Fruit fly (Drosophila melanogaster): Measurements from ENCODE around the gene mad2.

Gene mad2

DNA sequence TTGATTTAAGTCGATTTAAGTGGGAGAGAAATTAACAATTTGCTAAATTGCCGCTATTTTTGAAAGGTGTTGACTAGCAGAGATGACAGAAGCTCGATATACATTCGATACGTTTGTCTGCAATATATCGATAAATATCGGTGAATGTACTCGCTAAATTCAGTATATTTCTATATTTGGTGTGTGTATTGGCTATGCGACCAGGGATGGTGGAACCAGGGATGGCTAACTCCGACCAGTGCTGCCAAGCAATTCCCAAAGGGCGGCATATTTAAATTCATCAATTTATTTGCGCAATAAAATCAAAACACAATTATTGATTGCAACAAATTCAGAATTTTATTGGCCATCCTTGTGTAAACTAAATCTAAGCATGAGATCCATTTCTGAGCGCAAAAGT is at the start of gene mad2:
Gene mad2, minus strand, starts transcription at position 78 of the 400 bp plus-strand sequence.
- TF ChIP-seq noc (tag; optimal IDR thresholded peaks at IDR 0.05) = no peak

- TF ChIP-seq noc (tag; optimal IDR thresholded peaks at IDR 0.05) = no peak
Measured at dm6 chr3L:5859029-5859428, 46.1 kb upstream of the mad2 start.

DNA sequence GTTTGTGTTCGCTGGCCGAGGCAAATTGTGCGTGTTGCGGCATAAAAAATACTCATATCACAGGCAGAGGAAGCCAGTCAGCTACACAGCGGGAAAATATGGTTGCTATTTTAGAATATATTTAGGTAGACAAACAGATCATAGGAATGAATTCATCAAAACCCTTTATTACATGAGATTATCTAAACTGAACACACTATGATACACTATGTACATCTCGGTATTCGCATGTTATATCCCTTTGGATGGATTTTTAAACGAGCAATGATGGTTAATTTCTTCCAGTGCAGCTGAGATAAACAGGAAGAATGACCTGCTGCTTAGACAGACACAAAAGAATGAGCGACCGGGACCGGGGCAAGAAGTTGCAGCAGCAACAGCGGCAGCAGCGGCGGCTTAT is 44.0 kb upstream of the mad2 start:
- TF ChIP-seq noc (tag; optimal IDR thresholded peaks at IDR 0.05) = no peak

DNA sequence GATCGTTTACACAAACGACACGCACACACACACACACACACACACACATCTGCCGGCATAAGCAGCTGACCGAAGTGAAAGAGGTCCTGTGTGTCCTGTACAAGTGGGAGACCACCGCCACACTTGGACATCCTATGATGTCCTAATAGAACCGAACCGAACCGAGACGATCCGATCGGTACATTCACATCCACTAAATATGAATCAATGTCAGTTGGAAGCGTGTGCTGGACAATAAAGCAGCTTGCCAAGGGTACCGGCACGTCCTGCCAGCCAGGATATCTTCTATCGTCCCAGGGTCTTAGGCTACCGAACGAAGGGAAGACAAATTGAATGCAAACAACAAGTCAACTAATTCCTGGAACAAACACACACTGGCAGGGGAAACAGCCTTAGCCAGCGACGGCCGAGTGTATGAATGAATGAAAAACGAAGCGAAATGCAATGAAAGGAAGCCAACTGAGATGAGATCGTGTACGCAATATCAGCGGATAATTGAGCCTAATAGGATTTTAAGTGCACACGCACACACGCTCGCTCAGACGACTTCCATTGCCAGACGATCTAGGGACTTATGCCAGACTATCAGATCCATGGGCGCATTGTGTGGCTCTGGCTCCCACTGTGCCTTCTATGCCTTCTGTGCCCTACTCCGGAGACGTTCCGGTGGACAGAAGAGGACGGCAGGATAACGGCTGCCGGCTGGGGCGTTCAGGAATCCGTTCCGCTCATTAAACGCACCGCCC is 43.4 kb upstream of the mad2 start:
- TF ChIP-seq noc (tag; optimal IDR thresholded peaks at IDR 0.05) = no peak

dm6 chr3L:5855098-5855497 is 42.2 kb upstream of the mad2 start:
- TF ChIP-seq noc (tag; optimal IDR thresholded peaks at IDR 0.05) = no peak

DNA sequence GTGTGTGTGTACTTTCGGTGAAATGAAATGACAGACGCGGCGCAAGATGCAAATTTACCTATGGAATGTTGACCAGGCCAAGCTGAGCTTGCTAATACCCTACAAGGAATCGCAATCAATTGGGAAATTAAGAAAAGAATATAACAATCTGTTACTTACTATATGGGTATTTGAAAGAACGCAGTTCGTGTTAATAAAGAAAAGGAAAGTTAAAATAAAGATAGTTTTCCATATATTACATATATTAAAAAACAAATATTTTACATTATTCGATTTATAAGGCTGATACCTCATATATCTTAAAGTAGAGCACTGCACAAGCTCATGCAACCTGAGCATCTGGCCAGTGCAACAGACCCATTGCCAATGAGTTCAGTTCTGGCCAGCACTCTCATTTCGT is 38.7 kb upstream of the mad2 start:
- TF ChIP-seq noc (tag; optimal IDR thresholded peaks at IDR 0.05) = no peak

DNA sequence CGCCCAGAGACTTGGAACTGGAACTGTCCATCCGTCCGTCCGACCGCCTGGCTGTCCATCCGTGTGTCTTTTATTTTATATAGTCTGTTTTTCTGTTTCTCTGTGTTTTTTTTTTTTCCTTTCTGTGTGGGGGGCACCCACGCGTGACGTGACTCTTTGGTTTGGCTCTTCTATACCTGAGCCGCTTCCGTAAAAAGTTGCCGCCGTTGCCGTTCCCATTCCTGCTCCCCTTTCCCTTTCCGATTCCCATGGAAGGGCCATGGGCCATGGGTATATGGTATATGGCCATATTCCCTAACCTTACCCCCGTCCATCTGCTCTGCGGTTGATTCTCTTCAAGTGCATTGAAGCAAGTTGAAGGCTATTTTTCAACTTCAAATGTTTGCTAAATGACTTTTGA is 36.0 kb upstream of the mad2 start:
- TF ChIP-seq noc (tag; optimal IDR thresholded peaks at IDR 0.05) = no peak

DNA sequence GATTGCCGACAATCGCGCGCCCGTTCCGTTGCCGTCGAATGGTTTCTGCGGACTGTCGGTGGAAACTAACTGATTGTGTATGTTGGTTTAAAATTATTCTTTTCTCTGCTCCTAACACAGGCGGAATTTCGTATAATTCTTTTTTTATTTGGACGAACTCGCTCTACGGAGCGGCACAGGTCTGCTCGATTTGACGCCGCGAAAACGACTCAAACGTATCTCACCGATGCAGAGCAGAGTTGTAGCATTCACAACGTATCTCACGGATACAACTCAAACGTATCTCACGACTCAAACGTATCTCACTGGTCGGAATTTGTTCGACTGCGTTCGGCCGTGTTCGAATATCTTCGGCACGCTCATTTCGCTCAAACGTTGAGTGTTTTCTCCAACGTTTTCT is 32.6 kb upstream of the mad2 start, which contains the start of gene vn:
Gene vn, minus strand, starts transcription at position 199 of the 400 bp plus-strand sequence.
- no peak for TF ChIP-seq noc (tag; optimal IDR thresholded peaks at IDR 0.05)

- no peak for TF ChIP-seq noc (tag; optimal IDR thresholded peaks at IDR 0.05)
Measured at dm6 chr3L:5843895-5844576, 31.1 kb upstream of the mad2 start.

DNA sequence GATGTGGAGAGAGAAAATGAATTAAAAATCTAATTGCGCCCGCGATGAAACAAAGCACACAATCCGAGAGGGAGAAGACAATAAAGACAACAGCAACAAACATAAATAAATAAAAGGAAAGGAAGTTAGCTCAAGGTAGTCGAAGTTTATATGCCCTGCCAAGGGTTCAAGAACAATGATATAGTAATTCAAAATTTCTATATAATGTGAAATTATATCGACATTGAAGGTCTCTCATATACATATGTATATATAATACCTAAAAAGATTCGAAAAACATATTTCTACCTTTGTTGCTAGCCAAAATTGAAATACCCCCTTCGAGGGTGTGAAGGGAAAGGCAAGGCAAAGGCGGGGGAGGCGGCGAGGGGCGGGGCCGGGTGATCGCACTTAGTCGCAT is 28.0 kb upstream of the mad2 start:
- TF ChIP-seq noc (tag; optimal IDR thresholded peaks at IDR 0.05) = no peak

DNA sequence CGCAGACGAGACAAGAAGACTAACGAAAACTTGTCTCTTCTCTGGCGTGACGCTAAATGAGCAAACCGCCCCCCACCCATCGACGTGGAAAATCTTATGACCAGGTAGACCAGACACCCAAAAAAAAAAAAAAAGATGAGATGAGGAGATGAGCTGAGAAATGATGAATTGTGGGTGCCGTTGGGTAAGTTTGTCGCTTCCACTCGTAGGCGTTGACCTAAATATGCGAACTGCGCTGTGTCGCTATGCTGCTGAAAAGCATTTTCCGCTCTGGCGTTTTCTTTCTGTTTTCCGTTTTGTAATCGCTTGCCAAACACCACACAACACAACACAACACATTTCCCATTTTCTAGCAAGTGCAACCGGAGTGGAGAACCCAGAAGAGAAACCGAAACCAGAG is 26.0 kb upstream of the mad2 start:
- no peak for TF ChIP-seq noc (tag; optimal IDR thresholded peaks at IDR 0.05)

- TF ChIP-seq noc (tag; optimal IDR thresholded peaks at IDR 0.05) = no peak
Measured at dm6 chr3L:5838295-5838694, 25.4 kb upstream of the mad2 start.

DNA sequence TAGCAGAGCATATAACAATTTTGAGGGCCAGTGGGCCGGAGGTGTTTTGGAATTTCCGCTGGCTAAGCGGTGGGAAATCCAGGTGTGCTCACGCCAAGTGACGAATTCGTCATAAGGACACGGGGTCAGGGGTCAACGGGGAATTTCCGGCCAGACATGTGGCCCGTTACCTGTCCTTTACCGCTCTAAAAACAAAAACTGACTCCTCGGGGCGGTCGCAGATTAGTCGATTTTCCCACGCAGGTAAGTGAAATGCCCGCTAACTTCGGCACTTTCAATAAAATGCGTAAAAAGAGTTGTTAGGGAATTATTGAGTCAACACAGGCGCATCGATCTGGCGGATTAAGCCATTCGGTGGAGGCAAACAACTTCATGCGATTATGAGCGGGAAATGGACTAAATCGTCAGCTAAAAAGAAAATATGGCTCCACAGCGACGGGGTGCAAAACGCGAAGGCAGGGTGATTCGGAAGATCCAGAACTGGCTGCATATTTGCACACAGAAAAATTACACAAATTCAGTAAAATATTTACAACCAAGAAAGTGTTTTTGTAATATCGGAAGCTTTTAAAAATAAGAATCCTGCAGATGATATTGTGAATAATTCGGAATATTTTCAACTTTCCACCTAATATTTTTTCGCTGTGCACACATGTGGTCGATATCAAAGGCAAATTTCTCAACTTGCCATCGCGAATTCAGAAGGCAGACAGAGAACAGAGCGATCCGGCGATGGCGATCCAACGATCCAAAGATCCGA is 23.2 kb upstream of the mad2 start:
- TF ChIP-seq noc (tag; optimal IDR thresholded peaks at IDR 0.05) = no peak

- no peak for TF ChIP-seq noc (tag; optimal IDR thresholded peaks at IDR 0.05)
Measured at dm6 chr3L:5835431-5835830, 22.5 kb upstream of the mad2 start.

dm6 chr3L:5834798-5835197 is 21.9 kb upstream of the mad2 start:
- TF ChIP-seq noc (tag; optimal IDR thresholded peaks at IDR 0.05) = no peak

DNA sequence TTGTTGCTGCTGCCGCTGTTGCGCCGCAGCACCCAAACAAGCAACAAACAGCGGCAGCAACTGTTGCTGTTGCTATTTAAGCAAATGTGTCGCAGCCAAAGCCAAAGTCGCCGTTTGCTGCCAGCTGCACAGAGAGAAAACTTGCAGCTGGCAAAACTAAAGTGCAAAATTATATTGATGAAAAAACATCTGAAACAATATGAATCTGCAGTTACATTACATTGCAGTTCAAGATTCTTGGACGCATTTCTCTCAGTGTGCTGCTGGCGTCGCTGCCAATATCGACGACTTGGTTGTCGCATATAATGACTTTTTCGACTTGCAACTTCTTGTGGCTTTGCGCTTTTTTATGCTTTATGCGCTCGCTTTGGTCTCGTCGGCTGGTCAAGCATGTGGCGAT is 21.4 kb upstream of the mad2 start:
- TF ChIP-seq noc (tag; optimal IDR thresholded peaks at IDR 0.05) = no peak

- TF ChIP-seq noc (tag; optimal IDR thresholded peaks at IDR 0.05) = no peak
Measured at dm6 chr3L:5833761-5834160, 20.9 kb upstream of the mad2 start.

Measured in whole organism, larva.